Fruit fly (Drosophila melanogaster) S2 (cell line): ENCODE results near the gene CG43131.

Source experiments
- CG8478 ChIP-seq: fragments of >200 bp; optimal IDR thresholded peaks from 2 replicates; lab custom pipeline; 2018
- CTCF ChIP-seq, 2 experiments: fragments of >200 bp; optimal IDR thresholded peaks; 2 replicates each; lab custom pipeline; 2018

Gene CG43131

dm6 chr3R:5111887-5112286 lies 2.9 kb upstream of the CG43131 start:
- TF ChIP-seq CTCF (optimal IDR thresholded peaks at IDR 0.05; lab: Kevin White, UChicago) (no peak), CG8478 (lab: Kevin White, UChicago) (no peak)

- TF ChIP-seq CTCF (optimal IDR thresholded peaks at IDR 0.05; lab: Kevin White, UChicago) (no peak), CG8478 (lab: Kevin White, UChicago) (no peak)
Observed at dm6 chr3R:5109558-5110211, 707 bp upstream of the CG43131 start.

DNA sequence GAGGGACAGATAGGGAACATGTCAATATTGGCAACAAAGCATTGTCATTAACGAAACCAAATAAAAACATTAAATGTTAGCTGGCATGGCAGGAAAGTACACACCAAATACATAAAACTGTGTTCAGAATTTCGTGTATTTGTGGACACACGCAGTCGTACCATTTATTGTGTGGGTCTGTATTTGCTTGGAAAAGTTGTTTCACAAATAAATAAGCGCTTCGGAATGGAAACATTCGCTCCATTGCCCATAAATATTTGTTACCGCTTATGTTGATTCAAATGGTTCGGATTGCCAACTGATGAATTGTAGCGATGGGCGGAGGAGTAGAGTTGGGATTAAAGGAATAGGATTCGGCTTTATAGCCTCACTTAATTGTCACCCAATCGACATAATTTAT lies 944 bp downstream of the CG43131 start:
- TF ChIP-seq CTCF (optimal IDR thresholded peaks at IDR 0.05; lab: Kevin White, UChicago) (no peak), CG8478 (lab: Kevin White, UChicago) (no peak)

DNA sequence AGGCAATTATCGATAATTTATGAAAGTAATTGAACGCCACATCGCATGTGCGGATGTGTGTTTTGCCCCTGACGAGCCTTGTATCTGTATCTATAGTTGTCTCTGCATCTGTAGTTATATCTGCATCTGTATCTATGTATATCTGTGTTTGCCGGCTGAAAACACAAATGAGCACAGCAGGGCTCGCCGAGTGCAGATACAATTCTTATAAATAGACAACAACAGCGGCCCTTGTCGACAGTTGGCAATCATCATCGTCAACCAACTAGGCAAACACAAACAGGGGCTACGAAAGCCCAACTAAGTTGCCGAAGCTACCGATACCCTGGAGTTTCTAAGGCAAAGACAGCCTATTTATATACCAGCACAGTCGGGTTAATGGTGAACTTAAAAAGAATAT lies 2.1 kb downstream of the CG43131 start:
- TF ChIP-seq CG8478 (lab: Kevin White, UChicago) (no peak), CTCF (optimal IDR thresholded peaks at IDR 0.05; lab: Kevin White, UChicago) (no peak)

DNA sequence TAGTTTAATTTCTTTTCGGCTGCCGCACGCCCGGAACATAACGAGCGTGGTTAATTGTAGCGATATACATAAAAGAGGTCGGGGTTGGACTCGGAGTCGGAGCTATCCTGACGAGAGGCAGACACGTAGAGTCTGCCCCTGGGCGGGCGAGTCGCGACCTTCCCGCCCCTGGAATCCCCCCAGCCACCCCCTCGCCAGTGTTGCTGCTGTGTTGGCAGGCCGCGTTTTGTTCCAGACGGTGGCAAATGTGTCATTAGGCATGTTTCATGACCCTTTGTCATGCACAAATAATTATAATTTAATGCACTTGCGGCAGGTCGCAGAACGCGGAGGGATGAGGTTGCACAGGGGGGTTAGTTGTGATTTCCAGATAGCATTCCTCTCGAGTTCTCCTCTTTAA lies 3.5 kb downstream of the CG43131 start:
- TF ChIP-seq CTCF (optimal IDR thresholded peaks at IDR 0.05; lab: Kevin White, UChicago) (no peak), CG8478 (lab: Kevin White, UChicago) (no peak)

DNA sequence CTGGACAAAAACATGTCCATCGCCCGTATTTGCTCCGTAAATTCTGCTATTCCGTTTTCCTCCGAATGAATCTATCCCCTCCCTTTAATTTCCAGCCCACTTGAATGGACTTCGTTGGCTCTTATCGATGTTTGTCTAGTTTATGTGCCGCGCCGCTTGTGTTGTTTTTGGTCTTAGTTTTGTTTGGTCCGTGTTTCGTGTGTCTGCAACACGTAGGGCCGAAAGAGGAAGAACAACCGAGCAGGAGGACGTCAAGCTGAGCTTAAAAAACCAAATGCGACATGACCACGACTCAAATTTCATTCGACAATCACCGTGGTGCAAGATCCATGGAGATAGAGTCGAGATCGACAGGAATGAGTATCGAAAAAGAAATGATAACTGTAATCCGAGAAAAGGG lies 4.8 kb downstream of the CG43131 start:
- TF ChIP-seq CG8478 (lab: Kevin White, UChicago) (no peak), CTCF (optimal IDR thresholded peaks at IDR 0.05; lab: Kevin White, UChicago) (no peak)

DNA sequence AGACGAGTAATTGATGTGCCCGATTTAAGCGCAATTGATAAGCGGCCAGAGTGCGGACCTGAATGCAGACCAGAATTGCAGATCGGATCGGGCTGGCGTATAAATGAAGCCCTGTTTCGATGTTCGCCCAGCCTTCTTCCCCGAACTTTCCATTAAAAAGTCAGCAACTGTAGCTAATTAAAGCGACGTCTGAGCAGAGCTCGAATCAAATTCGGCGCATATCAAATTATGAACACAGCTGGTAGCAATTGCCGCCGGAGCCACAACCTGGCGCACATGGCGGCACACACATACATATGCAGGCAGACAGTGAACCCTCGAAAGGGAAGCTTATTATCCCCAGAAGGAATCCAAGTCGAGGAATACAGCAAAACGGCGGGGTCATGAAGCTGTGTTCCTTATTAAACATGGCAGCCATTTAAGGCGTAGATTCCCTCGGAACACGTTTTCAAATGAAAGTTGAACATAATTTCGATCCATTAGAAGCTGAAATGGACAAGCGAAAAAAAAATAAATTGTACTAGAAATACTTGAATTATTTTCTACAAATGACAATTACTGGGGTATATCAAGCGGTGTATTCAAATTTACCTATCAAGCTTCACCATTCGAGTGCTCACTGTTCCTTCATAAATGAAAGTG lies 5.5 kb downstream of the CG43131 start:
- no peak for TF ChIP-seq CG8478 (lab: Kevin White, UChicago)
- no peak for TF ChIP-seq CTCF (optimal IDR thresholded peaks at IDR 0.05; lab: Kevin White, UChicago)

dm6 chr3R:5102407-5102806 lies 6.6 kb downstream of the CG43131 start:
- TF ChIP-seq CTCF (optimal IDR thresholded peaks at IDR 0.05; lab: Kevin White, UChicago), result no peak
- no peak for TF ChIP-seq CG8478 (lab: Kevin White, UChicago)

DNA sequence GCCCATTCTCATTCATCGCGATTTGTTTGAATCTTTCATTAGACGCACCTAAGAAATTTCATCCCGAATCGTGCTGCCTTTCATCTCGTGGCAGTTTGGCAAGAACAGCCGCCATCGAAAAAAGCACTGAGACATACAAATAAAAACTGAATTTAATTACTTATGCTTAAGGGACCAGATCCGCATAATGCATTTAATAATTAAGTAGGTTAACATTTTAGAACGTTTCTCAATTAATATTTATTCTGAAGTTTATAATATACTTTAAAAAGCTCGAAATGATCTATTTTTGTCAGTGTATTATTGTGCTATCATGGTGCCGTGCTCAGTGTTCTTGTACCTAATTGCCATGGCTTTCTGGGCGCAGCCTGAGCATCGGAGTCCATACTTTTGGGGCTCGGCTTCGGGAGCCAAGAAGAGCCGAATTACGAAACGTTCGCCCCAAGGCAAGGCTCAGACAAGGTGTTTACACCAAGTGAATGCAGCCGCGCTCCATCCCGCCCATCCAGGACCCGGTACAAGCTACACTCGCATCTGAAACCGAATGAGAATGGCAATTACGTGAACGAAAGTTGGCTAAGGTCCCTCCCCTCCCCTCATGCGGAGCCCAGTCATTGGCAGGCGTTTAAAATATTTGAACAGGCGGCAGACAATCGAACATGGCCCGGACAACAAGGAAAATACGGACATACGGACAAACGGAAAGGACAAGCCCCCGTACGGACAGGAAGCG lies 8.5 kb downstream of the CG43131 start:
- TF ChIP-seq CG8478 (lab: Kevin White, UChicago) (no peak), CTCF (optimal IDR thresholded peaks at IDR 0.05; lab: Kevin White, UChicago) (no peak)

dm6 chr3R:5097866-5098484 lies 11.0 kb downstream of the CG43131 start:
- no peak for TF ChIP-seq CTCF (optimal IDR thresholded peaks at IDR 0.05; lab: Kevin White, UChicago)
- TF ChIP-seq CG8478 (lab: Kevin White, UChicago), result no peak

dm6 chr3R:5097175-5097574 lies 11.8 kb downstream of the CG43131 start:
- TF ChIP-seq CTCF (optimal IDR thresholded peaks at IDR 0.05; lab: Kevin White, UChicago), result no peak
- no peak for TF ChIP-seq CG8478 (lab: Kevin White, UChicago)

- TF ChIP-seq CTCF (optimal IDR thresholded peaks at IDR 0.05; lab: Kevin White, UChicago) (no peak), CG8478 (lab: Kevin White, UChicago) (no peak)
Observed at dm6 chr3R:5095930-5096572, 12.9 kb downstream of the CG43131 start.

- TF ChIP-seq CTCF (optimal IDR thresholded peaks at IDR 0.05; lab: Kevin White, UChicago) (no peak), CG8478 (lab: Kevin White, UChicago) (no peak)
Observed at dm6 chr3R:5095137-5095802, 13.7 kb downstream of the CG43131 start.

DNA sequence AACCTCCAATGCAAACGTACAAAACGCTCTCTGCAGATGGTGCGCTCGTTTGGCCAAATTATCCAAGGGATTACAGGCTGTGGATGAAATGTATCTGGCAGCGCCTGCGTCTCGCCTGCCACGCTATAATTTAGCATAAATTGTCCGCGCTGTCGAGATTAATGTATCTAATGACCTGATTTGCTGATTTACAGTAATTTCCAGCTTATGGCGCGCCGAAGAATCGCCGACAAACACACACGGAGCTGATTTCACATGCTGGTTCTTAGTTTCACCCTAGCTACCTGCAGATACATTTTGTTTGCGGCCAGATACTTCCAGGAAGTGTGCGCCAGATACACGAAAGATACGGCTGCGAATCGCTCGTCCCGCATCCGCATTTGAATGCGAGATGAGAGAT lies 14.7 kb downstream of the CG43131 start:
- TF ChIP-seq CG8478 (lab: Kevin White, UChicago) (no peak), CTCF (optimal IDR thresholded peaks at IDR 0.05; lab: Kevin White, UChicago) (no peak)
